Fruit fly (Drosophila melanogaster): ENCODE measurements around the gene CG10973.
A peak's percentile ranks its signal among the peaks of the same experiment; 100 is the strongest.

CG10973 gene

DNA sequence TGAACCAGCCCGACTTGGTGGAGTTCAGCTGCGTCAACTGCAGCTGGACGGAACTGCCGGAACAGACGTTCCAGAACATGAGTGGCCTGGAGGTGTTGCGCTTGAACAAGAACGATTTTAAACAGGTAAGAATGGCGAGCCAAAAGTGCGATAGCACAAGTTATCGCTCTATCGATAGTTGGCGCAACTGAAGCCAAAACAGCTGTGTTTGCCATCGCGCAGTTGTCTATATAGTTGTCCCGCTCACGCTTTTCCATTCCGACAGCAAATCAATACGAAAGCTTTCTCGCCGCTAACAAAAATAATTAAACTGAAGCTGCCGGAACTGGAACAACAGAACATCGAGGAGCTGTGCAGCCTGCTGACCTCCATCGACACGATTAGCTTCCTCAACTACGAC is 40.0 kb upstream of the CG10973 start (continued):
- TF ChIP-seq Sry-δ (GFP tag; optimal IDR thresholded peaks at IDR 0.05): peak; percentile 91
- peak; percentile 90 for TF ChIP-seq Dp (GFP tag; optimal IDR thresholded peaks at IDR 0.05)
- TF ChIP-seq inv (GFP tag; IDR thresholded peaks at IDR 0.05; ENCODE audit: partially characterized antibody): peak; percentile 60
- TF ChIP-seq onecut (GFP tag; IDR thresholded peaks at IDR 0.05): peak; percentile 98
- TF ChIP-seq z (GFP tag; IDR thresholded peaks at IDR 0.05): no peak
- TF ChIP-seq sna (GFP tag; IDR thresholded peaks at IDR 0.05; ENCODE audit: partially characterized antibody): peak; percentile 87
- TF ChIP-seq danr (GFP tag; IDR thresholded peaks at IDR 0.05): no peak
- TF ChIP-seq CG34224 (GFP tag; IDR thresholded peaks at IDR 0.05; ENCODE audit: partially characterized antibody): peak; percentile 91
- TF ChIP-seq cg (GFP tag; optimal IDR thresholded peaks at IDR 0.05): no peak
- TF ChIP-seq unc-4 (GFP tag; IDR thresholded peaks at IDR 0.05; ENCODE audit: partially characterized antibody): peak; percentile 89
- peak; percentile 3 for TF ChIP-seq CTCF (GFP tag; optimal IDR thresholded peaks at IDR 0.05)
- no peak for TF ChIP-seq CG8359 (GFP tag; optimal IDR thresholded peaks at IDR 0.05; ENCODE audit: borderline replicate concordance)
- TF ChIP-seq CG8290 (GFP tag; optimal IDR thresholded peaks at IDR 0.05): no peak
- TF ChIP-seq CG8290 (tag; optimal IDR thresholded peaks at IDR 0.05): peak in 1 of 2 experiments; percentile 64
- TF ChIP-seq CG2712 (tag; optimal IDR thresholded peaks at IDR 0.05): no peak
- TF ChIP-seq lab (GFP tag; optimal IDR thresholded peaks at IDR 0.05): peak; percentile 19
- TF ChIP-seq Xbp1 (GFP tag; optimal IDR thresholded peaks at IDR 0.05): peak; percentile 3
- peak; percentile 6 for TF ChIP-seq CG17359 (tag; optimal IDR thresholded peaks at IDR 0.05)
- TF ChIP-seq CG34376 (GFP tag; optimal IDR thresholded peaks at IDR 0.05): peak; percentile 19
- TF ChIP-seq sens-2 (GFP tag; IDR thresholded peaks at IDR 0.05): no peak
- peak; percentile 74; the same call in 2 of the 3 replicates for TF ChIP-seq hb (GFP tag; IDR thresholded peaks at IDR 0.05; ENCODE audit: partially characterized antibody)
- TF ChIP-seq stwl (tag; optimal IDR thresholded peaks at IDR 0.05): peak; percentile 62
- TF ChIP-seq CG17829 (tag; optimal IDR thresholded peaks at IDR 0.05): peak; percentile 12
- TF ChIP-seq tna (GFP tag; IDR thresholded peaks at IDR 0.05; ENCODE audit: partially characterized antibody): peak; percentile 81
- TF ChIP-seq CG10979 (tag; optimal IDR thresholded peaks at IDR 0.05): no peak
- TF ChIP-seq CG10321 (GFP tag; IDR thresholded peaks at IDR 0.05): peak; percentile 97
- TF ChIP-seq CG7963 (GFP tag; IDR thresholded peaks at IDR 0.05; ENCODE audit: partially characterized antibody): peak; percentile 79; the same call in 2 of the 3 replicates
- peak; percentile 81 for TF ChIP-seq Doc3 (GFP tag; IDR thresholded peaks at IDR 0.05; ENCODE audit: partially characterized antibody)
- peak; percentile 41; the same call in 1 of the 2 replicates for TF ChIP-seq Rfx (GFP tag; IDR thresholded peaks at IDR 0.05)

DNA sequence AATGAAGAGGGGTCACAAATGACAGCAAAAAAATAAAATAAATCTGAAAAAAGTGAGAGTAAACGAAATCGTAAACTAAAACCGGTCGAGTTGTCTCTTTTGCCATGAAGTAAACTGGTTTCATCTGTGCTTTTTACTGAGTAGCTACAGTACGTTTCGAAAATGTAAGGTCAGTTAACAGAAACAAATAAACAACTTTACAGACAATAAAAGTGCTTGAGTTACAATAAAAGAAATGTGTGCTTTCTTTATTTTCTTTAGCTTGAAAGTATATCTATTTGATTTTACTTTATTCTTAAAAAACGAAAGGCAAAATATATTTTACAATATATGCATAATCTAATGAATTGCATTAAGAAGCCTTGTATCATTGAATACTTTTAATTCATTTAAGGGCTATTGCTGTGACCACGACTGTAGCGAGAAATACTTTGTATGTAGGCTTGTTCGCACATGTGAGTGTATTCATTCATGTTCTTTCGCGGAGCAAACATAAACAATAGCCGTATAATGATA is 38.4 kb upstream of the CG10973 start:
- TF ChIP-seq Kr (GFP tag; optimal IDR thresholded peaks at IDR 0.05) (no peak), dpn (GFP tag; optimal IDR thresholded peaks at IDR 0.05) (peak; percentile 49 to 55), CG43689 (GFP tag; IDR thresholded peaks at IDR 0.05) (no peak), al (GFP tag; IDR thresholded peaks at IDR 0.05) (0 out of 2 replicates have a peak, but pooled peaks have one; percentile 31), CG9727 (GFP tag; optimal IDR thresholded peaks at IDR 0.05) (peak; percentile 52), Nf-YC (tag; optimal IDR thresholded peaks at IDR 0.05) (peak; percentile 63), Dek (tag; optimal IDR thresholded peaks at IDR 0.05) (peak; percentile 60), Xbp1 (GFP tag; optimal IDR thresholded peaks at IDR 0.05) (peak; percentile 17), CG15011 (GFP tag; optimal IDR thresholded peaks at IDR 0.05) (peak; percentile 15), CG6854 (GFP tag; optimal IDR thresholded peaks at IDR 0.05) (peak; percentile 49), Awh (GFP tag; IDR thresholded peaks at IDR 0.05) (peak; percentile 55; the same call in 1 of the 2 replicates), CG1024 (GFP tag; IDR thresholded peaks at IDR 0.05) (no peak), Atf3 (GFP tag; optimal IDR thresholded peaks at IDR 0.05) (no peak), h (optimal IDR thresholded peaks at IDR 0.05) (no peak), CG30403 (GFP tag; optimal IDR thresholded peaks at IDR 0.05) (peak; percentile 73), HLH54F (GFP tag; optimal IDR thresholded peaks at IDR 0.05) (peak; percentile 30), pros (GFP tag; optimal IDR thresholded peaks at IDR 0.05) (no peak), org-1 (GFP tag; optimal IDR thresholded peaks at IDR 0.05) (peak; percentile 47), slbo (GFP tag; IDR thresholded peaks at IDR 0.05) (peak; percentile 58; the same call in 1 of the 2 replicates), pita (GFP tag; optimal IDR thresholded peaks at IDR 0.05) (no peak), CG6813 (GFP tag; optimal IDR thresholded peaks at IDR 0.05) (peak; percentile 61), pum (GFP tag; optimal IDR thresholded peaks at IDR 0.05) (peak; percentile 51), Adf1 (GFP tag; IDR thresholded peaks at IDR 0.05) (no peak; the same call in 1 of the 2 replicates), CG8359 (GFP tag; optimal IDR thresholded peaks at IDR 0.05; ENCODE audit: borderline replicate concordance) (no peak)

Data from whole organism, embryonic.